Worm (Caenorhabditis elegans) whole organism, L2 larva: ENCODE measurements around the gene apl-1.
A peak's percentile ranks its signal among the peaks of the same experiment; 100 is the strongest.

Source experiments
- C34F6.9 ChIP-seq: fragments of 150-350 bp; optimal IDR thresholded peaks from 2 replicates; lab custom pipeline; 2014; ENCODE audit warnings: missing biosample characterization, missing genetic modification characterization
- F13H6.1 ChIP-seq: sonication (generic microtip); optimal IDR thresholded peaks from 2 replicates; lab custom pipeline; 2016; ENCODE audit warnings: missing genetic modification characterization, missing compliant biosample characterization
- R02D3.7 ChIP-seq: fragments of 150-350 bp; optimal IDR thresholded peaks from 2 replicates; lab custom pipeline; 2014; ENCODE audit warnings: missing biosample characterization, missing genetic modification characterization
- Y55F3AM.14 ChIP-seq: fragments of 200-800 bp; sonication (Bioruptor generic); optimal IDR thresholded peaks from 2 replicates; lab custom pipeline; 2018; ENCODE audit warnings: mild to moderate bottlenecking, missing genetic modification characterization, missing compliant biosample characterization
- ZK546.5 ChIP-seq: sonication (generic microtip); optimal IDR thresholded peaks from 2 replicates; lab custom pipeline; 2017; ENCODE audit warnings: missing biosample characterization, missing genetic modification characterization
- alr-1 ChIP-seq: fragments of 150-350 bp; optimal IDR thresholded peaks from 2 replicates; lab custom pipeline; 2014; ENCODE audit warnings: missing biosample characterization, missing genetic modification characterization
- aly-2 ChIP-seq: fragments of 150-350 bp; optimal IDR thresholded peaks from 2 replicates; lab custom pipeline; 2014; ENCODE audit warnings: missing biosample characterization, missing genetic modification characterization
- blmp-1 ChIP-seq: sonication (generic microtip); optimal IDR thresholded peaks from 2 replicates; lab custom pipeline; 2017; ENCODE audit warnings: missing genetic modification characterization, mild to moderate bottlenecking, missing compliant biosample characterization, antibody characterized with exemption, moderate library complexity; ENCODE audit not compliant: insufficient read depth
- crh-2 ChIP-seq: sonication (generic microtip); optimal IDR thresholded peaks from 2 replicates; lab custom pipeline; 2017; ENCODE audit warnings: missing biosample characterization, missing genetic modification characterization
- dmd-4 ChIP-seq: sonication (generic microtip); optimal IDR thresholded peaks from 2 replicates; lab custom pipeline; 2017; ENCODE audit warnings: missing biosample characterization, missing genetic modification characterization
- egl-27 ChIP-seq: sonication (generic microtip); optimal IDR thresholded peaks from 3 replicates; lab custom pipeline; 2017; ENCODE audit warnings: missing biosample characterization, missing genetic modification reagents, missing genetic modification characterization
- fos-1 ChIP-seq: fragments of 150-350 bp; optimal IDR thresholded peaks from 2 replicates; lab custom pipeline; 2014; ENCODE audit warnings: missing biosample characterization, missing genetic modification characterization
- gmeb-1 ChIP-seq: fragments of 150-350 bp; optimal IDR thresholded peaks from 2 replicates; lab custom pipeline; 2014; ENCODE audit warnings: missing biosample characterization, missing genetic modification characterization
- lin-11 ChIP-seq: fragments of 150-350 bp; sonication (generic microtip); optimal IDR thresholded peaks from 2 replicates; lab custom pipeline; 2014; ENCODE audit warnings: missing biosample characterization, missing genetic modification characterization, inconsistent platforms, mixed read lengths
- lin-13 ChIP-seq: fragments of 150-350 bp; optimal IDR thresholded peaks from 2 replicates; lab custom pipeline; 2014; ENCODE audit warnings: missing biosample characterization, missing genetic modification reagents, missing genetic modification characterization
- lin-39 ChIP-seq: fragments of 150-350 bp; optimal IDR thresholded peaks from 2 replicates; lab custom pipeline; 2014; ENCODE audit warnings: missing biosample characterization, missing genetic modification reagents, missing genetic modification characterization
- lsy-2 ChIP-seq, 2 experiments: fragments of 150-350 bp in 1 of 2; sonication (generic microtip) in 1 of 2; optimal IDR thresholded peaks; 2 replicates each; lab custom pipeline; 2014 to 2017; ENCODE audit warnings: missing biosample characterization in 2 of 2, missing genetic modification characterization in 2 of 2
- mdl-1 ChIP-seq, 2 experiments: fragments of 150-350 bp in 1 of 2; sonication (generic microtip) in 1 of 2; optimal IDR thresholded peaks; 2 replicates each; lab custom pipeline; 2017; ENCODE audit warnings: missing biosample characterization in 2 of 2, missing genetic modification characterization in 2 of 2
- nhr-10 ChIP-seq: sonication (generic microtip); optimal IDR thresholded peaks from 2 replicates; lab custom pipeline; 2017; ENCODE audit warnings: missing biosample characterization, missing genetic modification characterization
- nhr-11 ChIP-seq: fragments of 150-350 bp; optimal IDR thresholded peaks from 2 replicates; lab custom pipeline; 2014; ENCODE audit warnings: missing biosample characterization, missing genetic modification characterization
- nhr-12 ChIP-seq: fragments of 150-350 bp; optimal IDR thresholded peaks from 2 replicates; lab custom pipeline; 2014; ENCODE audit warnings: missing biosample characterization, missing genetic modification characterization
- nhr-129 ChIP-seq: fragments of 150-350 bp; optimal IDR thresholded peaks from 2 replicates; lab custom pipeline; 2014; ENCODE audit warnings: missing biosample characterization, missing genetic modification characterization
- nhr-21 ChIP-seq: fragments of 150-350 bp; optimal IDR thresholded peaks from 2 replicates; lab custom pipeline; 2014; ENCODE audit warnings: missing biosample characterization, missing genetic modification characterization
- nhr-23 ChIP-seq: fragments of 150-350 bp; optimal IDR thresholded peaks from 2 replicates; lab custom pipeline; 2014; ENCODE audit warnings: missing biosample characterization, missing genetic modification reagents, missing genetic modification characterization
- nhr-237 ChIP-seq: fragments of 150-350 bp; optimal IDR thresholded peaks from 2 replicates; lab custom pipeline; 2014; ENCODE audit warnings: missing biosample characterization, missing genetic modification characterization
- nhr-25 ChIP-seq: fragments of 150-350 bp; sonication (generic microtip); optimal IDR thresholded peaks from 3 replicates; lab custom pipeline; 2014; ENCODE audit warnings: missing biosample characterization, missing genetic modification characterization
- nhr-6 ChIP-seq: fragments of 150-350 bp; optimal IDR thresholded peaks from 2 replicates; lab custom pipeline; 2014; ENCODE audit warnings: missing biosample characterization, missing genetic modification characterization
- nhr-77 ChIP-seq: fragments of 150-350 bp; optimal IDR thresholded peaks from 2 replicates; lab custom pipeline; 2014; ENCODE audit warnings: missing biosample characterization, missing genetic modification characterization
- peb-1 ChIP-seq: fragments of 150-350 bp; optimal IDR thresholded peaks from 2 replicates; lab custom pipeline; 2014; ENCODE audit warnings: missing biosample characterization, missing genetic modification characterization
- sem-4 ChIP-seq: fragments of 150-350 bp; optimal IDR thresholded peaks from 2 replicates; lab custom pipeline; 2014; ENCODE audit warnings: missing biosample characterization, missing genetic modification reagents, missing genetic modification characterization
- skn-1 ChIP-seq: sonication (generic microtip); optimal IDR thresholded peaks from 2 replicates; lab custom pipeline; 2017; ENCODE audit warnings: missing biosample characterization, missing genetic modification characterization
- sma-3 ChIP-seq: sonication (generic microtip); optimal IDR thresholded peaks from 2 replicates; lab custom pipeline; 2016; ENCODE audit warnings: missing genetic modification reagents, missing genetic modification characterization, missing compliant biosample characterization
- sma-9 ChIP-seq, 2 experiments: fragments of 150-350 bp in 1 of 2; sonication (generic microtip) in 1 of 2; optimal IDR thresholded peaks; 2 replicates each; lab custom pipeline; 2014 to 2016; ENCODE audit warnings: missing genetic modification characterization in 2 of 2, mild to moderate bottlenecking in 1 of 2, missing biosample characterization in 1 of 2, missing compliant biosample characterization in 1 of 2, missing genetic modification reagents in 1 of 2, moderate library complexity in 1 of 2
- snpc-4 ChIP-seq: fragments of 150-350 bp; optimal IDR thresholded peaks from 2 replicates; lab custom pipeline; 2014; ENCODE audit warnings: missing biosample characterization, missing genetic modification characterization
- unc-39 ChIP-seq: fragments of 150-350 bp; optimal IDR thresholded peaks from 2 replicates; lab custom pipeline; 2014; ENCODE audit warnings: missing biosample characterization, missing genetic modification characterization
- unc-55 ChIP-seq: fragments of 150-350 bp; sonication (generic microtip); optimal IDR thresholded peaks from 3 replicates; lab custom pipeline; 2014; ENCODE audit warnings: missing biosample characterization, missing genetic modification reagents, missing genetic modification characterization
- zag-1 ChIP-seq: fragments of 150-350 bp; optimal IDR thresholded peaks from 2 replicates; lab custom pipeline; 2014; ENCODE audit warnings: missing biosample characterization, missing genetic modification characterization
- ztf-1 ChIP-seq: fragments of 200-800 bp; sonication (Bioruptor generic); conservative IDR thresholded peaks from 2 replicates; pipeline ENCODE4 v1.3.6; 2022; ENCODE audit warnings: missing genetic modification characterization, missing compliant biosample characterization
- ztf-11 ChIP-seq: sonication (generic microtip); optimal IDR thresholded peaks from 2 replicates; lab custom pipeline; 2017; ENCODE audit warnings: missing biosample characterization, missing genetic modification characterization
- ztf-4 ChIP-seq: fragments of 150-350 bp; optimal IDR thresholded peaks from 2 replicates; lab custom pipeline; 2014; ENCODE audit warnings: missing biosample characterization, missing genetic modification characterization

The apl-1 gene

ce11 chrX:5073895-5074294, 42.8 kb downstream of the apl-1 start:
- TF ChIP-seq nhr-10 (tag; lab: Kevin White, UChicago), result no peak
- TF ChIP-seq nhr-25 (tag; lab: Kevin White, UChicago), result peak; percentile 19

- TF ChIP-seq blmp-1 (tag; lab: Kevin White, UChicago) (peak; percentile 73), sma-9 (GFP tag; optimal IDR thresholded peaks at IDR 0.05; lab: Kevin White, UChicago) (no peak), sma-9 (tag; optimal IDR thresholded peaks at IDR 0.05; lab: Kevin White, UChicago) (no peak)
Observed at ce11 chrX:5071025-5071424, 45.6 kb downstream of the apl-1 start.

- TF ChIP-seq nhr-11 (tag; lab: Kevin White, UChicago) (no peak), alr-1 (tag; lab: Kevin White, UChicago) (no peak), nhr-6 (tag; lab: Kevin White, UChicago) (no peak), egl-27 (tag; lab: Kevin White, UChicago) (no peak), peb-1 (tag; lab: Kevin White, UChicago) (no peak), unc-55 (GFP tag; lab: Kevin White, UChicago) (no peak), nhr-129 (tag; lab: Kevin White, UChicago) (no peak), R02D3.7 (tag; lab: Kevin White, UChicago) (no peak), nhr-23 (tag; lab: Kevin White, UChicago) (no peak), lin-11 (tag; lab: Kevin White, UChicago) (no peak), sma-9 (GFP tag; optimal IDR thresholded peaks at IDR 0.05; lab: Kevin White, UChicago) (no peak), sma-9 (tag; optimal IDR thresholded peaks at IDR 0.05; lab: Kevin White, UChicago) (no peak), sma-3 (GFP tag; lab: Kevin White, UChicago) (no peak), ztf-11 (no peak), lin-39 (tag; lab: Kevin White, UChicago) (no peak), lin-13 (GFP tag; lab: Kevin White, UChicago) (no peak), gmeb-1 (no peak), skn-1 (tag; lab: Kevin White, UChicago) (no peak), nhr-12 (no peak), sem-4 (no peak), mdl-1 (tag; optimal IDR thresholded peaks at IDR 0.05; lab: Kevin White, UChicago) (no peak)
Observed at ce11 chrX:5067796-5068195, 48.9 kb downstream of the apl-1 start, which contains the start of gene clc-7. Gene clc-7, plus strand, starts transcription at chrX:5068096.

ce11 chrX:5066570-5066969, 50.1 kb downstream of the apl-1 start:
- TF ChIP-seq nhr-25 (tag; lab: Kevin White, UChicago) (no peak), snpc-4 (tag; lab: Kevin White, UChicago) (no peak), mdl-1 (tag; optimal IDR thresholded peaks at IDR 0.05; lab: Kevin White, UChicago) (no peak), C34F6.9 (tag; lab: Kevin White, UChicago) (no peak), egl-27 (tag; lab: Kevin White, UChicago) (no peak), nhr-6 (tag; lab: Kevin White, UChicago) (no peak), lin-39 (tag; lab: Kevin White, UChicago) (no peak), Y55F3AM.14 (no peak), skn-1 (tag; lab: Kevin White, UChicago) (no peak), nhr-21 (tag; lab: Kevin White, UChicago) (no peak)
- TF ChIP-seq, all 48 proteins: peak for 0

- TF ChIP-seq Y55F3AM.14, result peak; percentile 2
- peak; percentile 72 for TF ChIP-seq nhr-129 (tag; lab: Kevin White, UChicago)
- peak; percentile 20 for TF ChIP-seq nhr-25 (tag; lab: Kevin White, UChicago)
- TF ChIP-seq zag-1 (tag; lab: Kevin White, UChicago), result no peak
- TF ChIP-seq F13H6.1 (tag; lab: Kevin White, UChicago), result peak; percentile 69
- peak; percentile 14 for TF ChIP-seq sma-3 (GFP tag; lab: Kevin White, UChicago)
- no peak for TF ChIP-seq nhr-12
- TF ChIP-seq fos-1 (tag; lab: Kevin White, UChicago), result peak; percentile 35
- no peak for TF ChIP-seq egl-27 (tag; lab: Kevin White, UChicago)
- no peak for TF ChIP-seq ztf-4
- TF ChIP-seq unc-55 (GFP tag; lab: Kevin White, UChicago), result peak; percentile 52
- TF ChIP-seq lin-11 (tag; lab: Kevin White, UChicago), result no peak
- no peak for TF ChIP-seq nhr-77 (tag; lab: Kevin White, UChicago)
- TF ChIP-seq R02D3.7 (tag; lab: Kevin White, UChicago), result no peak
- TF ChIP-seq nhr-23 (tag; lab: Kevin White, UChicago), result no peak
- TF ChIP-seq crh-2, result no peak
- TF ChIP-seq ztf-1 (GFP tag; lab: Robert Waterston, UW), result no peak
- TF ChIP-seq nhr-237 (tag; lab: Kevin White, UChicago), result no peak
- no peak for TF ChIP-seq ZK546.5 (tag; lab: Kevin White, UChicago)
- no peak for TF ChIP-seq mdl-1 (tag; optimal IDR thresholded peaks at IDR 0.05; lab: Kevin White, UChicago)
- peak in 1 of 2 experiments; percentile 31 for TF ChIP-seq lsy-2 (tag; optimal IDR thresholded peaks at IDR 0.05; lab: Kevin White, UChicago)
- no peak for TF ChIP-seq unc-39
- no peak for TF ChIP-seq aly-2 (tag; lab: Kevin White, UChicago)
- TF ChIP-seq nhr-11 (tag; lab: Kevin White, UChicago), result no peak
- TF ChIP-seq dmd-4 (tag; lab: Kevin White, UChicago), result no peak
- peak; percentile 41 for TF ChIP-seq gmeb-1
- TF ChIP-seq lin-13 (GFP tag; lab: Kevin White, UChicago), result no peak
Observed at ce11 chrX:5063750-5064652, 52.7 kb downstream of the apl-1 start, which contains the start of gene C24H10.2. Gene C24H10.2, plus strand, starts transcription at chrX:5064602.
